Fruit fly (Drosophila melanogaster) Kc167 (cell line): Measurements from ENCODE around the gene bsf.

Experiments
- Myc ChIP-seq: fragments of >200 bp; optimal IDR thresholded peaks from 2 replicates; lab custom pipeline; 2017; ENCODE audit warnings: missing external identifiers
- h ChIP-seq: fragments of >200 bp; optimal IDR thresholded peaks from 3 replicates; lab custom pipeline; 2018; ENCODE audit warnings: missing external identifiers
- insv ChIP-seq: fragments of >200 bp; optimal IDR thresholded peaks from 3 replicates; lab custom pipeline; 2018; ENCODE audit warnings: missing external identifiers
- psq ChIP-seq: fragments of >200 bp; optimal IDR thresholded peaks from 2 replicates; lab custom pipeline; 2017; ENCODE audit warnings: missing external identifiers

- no peak for TF ChIP-seq h (lab: Kevin White, UChicago)
- TF ChIP-seq Myc (lab: Kevin White, UChicago), result no peak
- TF ChIP-seq psq (lab: Kevin White, UChicago), result no peak
- TF ChIP-seq insv (lab: Kevin White, UChicago), result no peak
These were observed 29.6 kb upstream of the bsf start for dm6 chr2L:18484040-18484381.
